Worm (Caenorhabditis elegans): ENCODE data around the gene clec-124.

clec-124 gene

ce11 chrII:3225200-3225599, 24.3 kb upstream of the clec-124 start, which contains the start of gene ZC239.16 (continued):
- TF ChIP-seq madf-5 (GFP tag; IDR thresholded peaks at IDR 0.05) (no peak), ceh-44 (GFP tag; IDR thresholded peaks at IDR 0.05) (no peak), dmd-9 (GFP tag; IDR thresholded peaks at IDR 0.05) (no peak), daf-12 (tag; optimal IDR thresholded peaks at IDR 0.05) (no peak), Y75B8A.6 (GFP tag; IDR thresholded peaks at IDR 0.05) (no peak), mdl-1 (tag; optimal IDR thresholded peaks at IDR 0.05) (no peak), dve-1 (tag; optimal IDR thresholded peaks at IDR 0.05; ENCODE audit: insufficient read depth) (peak; percentile 23), T26A8.4 (GFP tag; IDR thresholded peaks at IDR 0.05) (no peak), skn-1 (tag; optimal IDR thresholded peaks at IDR 0.05) (no peak), nhr-11 (tag; optimal IDR thresholded peaks at IDR 0.05) (no peak), daf-16 (GFP tag; optimal IDR thresholded peaks at IDR 0.05) (no peak), daf-16 (tag; optimal IDR thresholded peaks at IDR 0.05) (peak; percentile 61), pha-4 (GFP tag; IDR thresholded peaks at IDR 0.05) (no peak), pha-4 (tag; optimal IDR thresholded peaks at IDR 0.05) (no peak), ama-1 (optimal IDR thresholded peaks at IDR 0.05) (no peak), set-16 (GFP tag; IDR thresholded peaks at IDR 0.05) (no peak), F49E8.2 (tag; optimal IDR thresholded peaks at IDR 0.05; ENCODE audit: borderline replicate concordance) (no peak)

ce11 chrII:3225780-3226179, 23.7 kb upstream of the clec-124 start, which contains the start of gene ZC239.17:
TSS of gene ZC239.17 (minus strand) at chrII:3225880.
- no peak for TF ChIP-seq daf-19 (GFP tag; conservative IDR thresholded peaks at IDR 0.05)
- TF ChIP-seq lin-15B (tag; optimal IDR thresholded peaks at IDR 0.05): no peak
- TF ChIP-seq Y75B8A.6 (GFP tag; IDR thresholded peaks at IDR 0.05): no peak
- TF ChIP-seq ZK337.2 (GFP tag; IDR thresholded peaks at IDR 0.05): no peak
- TF ChIP-seq mes-2 (tag; optimal IDR thresholded peaks at IDR 0.05; ENCODE audit: poor library complexity, severe bottlenecking): no peak
- no peak for TF ChIP-seq tra-1 (GFP tag; IDR thresholded peaks at IDR 0.05)
- no peak for TF ChIP-seq spr-1 (tag; optimal IDR thresholded peaks at IDR 0.05)
- TF ChIP-seq duxl-1 (tag; optimal IDR thresholded peaks at IDR 0.05; ENCODE audit: poor library complexity): no peak
- TF ChIP-seq lim-7 (GFP tag; IDR thresholded peaks at IDR 0.05): no peak
- no peak for TF ChIP-seq T26A8.4 (GFP tag; IDR thresholded peaks at IDR 0.05)
- TF ChIP-seq dmd-8 (GFP tag; IDR thresholded peaks at IDR 0.05): no peak

DNA sequence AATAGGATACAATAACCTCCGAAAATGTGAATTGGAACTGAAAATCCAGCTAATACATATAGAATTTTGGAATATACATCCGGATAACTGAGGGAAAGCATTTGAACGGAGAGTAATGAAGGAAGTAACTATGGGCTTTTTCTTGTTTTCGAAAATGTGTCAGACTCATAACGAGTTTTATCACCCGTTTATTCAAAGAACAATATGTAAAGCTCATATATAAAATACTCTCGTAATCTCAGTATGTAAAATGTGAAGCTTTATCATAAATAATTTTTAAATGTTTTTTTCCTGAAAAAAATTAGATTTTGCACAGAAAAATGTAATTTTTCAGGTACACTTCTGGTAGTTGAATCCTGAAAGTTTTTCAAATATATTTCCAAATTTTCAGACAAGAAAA, 19.1 kb upstream of the clec-124 start, which contains the start of gene srh-297:
TSS of gene srh-297 (minus strand) at position 101 of the 400 bp plus-strand sequence.
- no peak for TF ChIP-seq duxl-1 (tag; optimal IDR thresholded peaks at IDR 0.05; ENCODE audit: poor library complexity)
- TF ChIP-seq F37D6.2 (tag; optimal IDR thresholded peaks at IDR 0.05): no peak
- no peak for TF ChIP-seq aly-2 (tag; optimal IDR thresholded peaks at IDR 0.05)
- no peak for TF ChIP-seq arid-1 (GFP tag; conservative IDR thresholded peaks at IDR 0.05)
- no peak for TF ChIP-seq mxl-2 (GFP tag; conservative IDR thresholded peaks at IDR 0.05)
- TF ChIP-seq nhr-237 (tag; optimal IDR thresholded peaks at IDR 0.05): no peak
- TF ChIP-seq unc-130 (GFP tag; optimal IDR thresholded peaks at IDR 0.05): no peak
- no peak for TF ChIP-seq F49E8.2 (tag; optimal IDR thresholded peaks at IDR 0.05; ENCODE audit: borderline replicate concordance)
- no peak for TF ChIP-seq cey-2 (tag; optimal IDR thresholded peaks at IDR 0.05; ENCODE audit: borderline replicate concordance, insufficient read depth)
- no peak for TF ChIP-seq gei-8 (GFP tag; optimal IDR thresholded peaks at IDR 0.05)
- TF ChIP-seq zfp-2 (tag; optimal IDR thresholded peaks at IDR 0.05): no peak

ce11 chrII:3234725-3235124, 14.8 kb upstream of the clec-124 start, which contains the start of gene C17F4.8:
TSS of gene C17F4.8 (minus strand) at chrII:3234825.
- TF ChIP-seq gei-8 (GFP tag; optimal IDR thresholded peaks at IDR 0.05) (no peak), nhr-77 (tag; optimal IDR thresholded peaks at IDR 0.05) (no peak), D1046.2 (GFP tag; IDR thresholded peaks at IDR 0.05) (no peak), nhr-111 (GFP tag; optimal IDR thresholded peaks at IDR 0.05) (no peak), Y48G9A.11 (GFP tag; IDR thresholded peaks at IDR 0.05) (no peak), php-3 (GFP tag; IDR thresholded peaks at IDR 0.05) (no peak), unc-62 (GFP tag; optimal IDR thresholded peaks at IDR 0.05 in 1 of 2) (no peak), unc-62 (tag; optimal IDR thresholded peaks at IDR 0.05) (no peak), mep-1 (tag; optimal IDR thresholded peaks at IDR 0.05) (no peak), dmd-8 (GFP tag; IDR thresholded peaks at IDR 0.05) (no peak), hif-1 (tag; optimal IDR thresholded peaks at IDR 0.05) (no peak), F37D6.2 (tag; optimal IDR thresholded peaks at IDR 0.05) (no peak), ztf-11 (tag; optimal IDR thresholded peaks at IDR 0.05) (no peak)

Data from whole organism, L4 larva.